Fruit fly (Drosophila melanogaster) whole organism, embryonic: ENCODE results near the gene CG7183.

Source experiments
- C15 ChIP-seq: fragments of 200-800 bp; sonication (Bioruptor generic); IDR thresholded peaks from 3 replicates; pipeline ENCODE4 v1.3.6; 2022; ENCODE audit warnings: missing biosample characterization, missing genetic modification characterization
- CG10209 ChIP-seq: fragments of 200-800 bp; sonication (Bioruptor generic); optimal IDR thresholded peaks from 3 replicates; lab custom pipeline; 2017; ENCODE audit warnings: missing biosample characterization, mild to moderate bottlenecking, missing genetic modification characterization, missing genetic modification reagents
- CG1024 ChIP-seq: fragments of 200-800 bp; sonication (Bioruptor generic); IDR thresholded peaks from 2 replicates; pipeline ENCODE4 v1.3.6; 2022; ENCODE audit warnings: missing biosample characterization, missing genetic modification characterization
- CG10462 ChIP-seq: fragments of 200-800 bp; sonication (Bioruptor generic); optimal IDR thresholded peaks from 2 replicates; lab custom pipeline; 2016; ENCODE audit warnings: missing biosample characterization, missing genetic modification characterization
- CG13287 ChIP-seq: fragments of 200-800 bp; sonication (Bioruptor generic); IDR thresholded peaks from 2 replicates; pipeline ENCODE4 v1.3.6; 2022; ENCODE audit warnings: missing biosample characterization, missing genetic modification characterization; ENCODE audit not compliant: partially characterized antibody
- CG18599 ChIP-seq: fragments of 200-800 bp; sonication (Bioruptor generic); optimal IDR thresholded peaks from 3 replicates; lab custom pipeline; 2017; ENCODE audit warnings: missing biosample characterization, missing genetic modification characterization, mild to moderate bottlenecking, moderate library complexity, missing genetic modification reagents
- CG2116 ChIP-seq: fragments of 200-800 bp; sonication (Bioruptor generic); optimal IDR thresholded peaks from 3 replicates; lab custom pipeline; 2018; ENCODE audit warnings: missing biosample characterization, mild to moderate bottlenecking, missing genetic modification characterization
- CG31441 ChIP-seq: fragments of 200-800 bp; sonication (Bioruptor generic); IDR thresholded peaks from 2 replicates; pipeline ENCODE4 v1.3.6; 2022; ENCODE audit warnings: missing biosample characterization, missing genetic modification characterization
- CG32767 ChIP-seq: fragments of 200-800 bp; sonication (Bioruptor generic); IDR thresholded peaks from 2 replicates; pipeline ENCODE4 v1.3.6; 2022; ENCODE audit warnings: missing biosample characterization, missing genetic modification characterization
- CG34224 ChIP-seq: fragments of 200-800 bp; sonication (Bioruptor generic); IDR thresholded peaks from 3 replicates; pipeline ENCODE4 v1.3.6; 2022; ENCODE audit warnings: missing biosample characterization, missing genetic modification characterization; ENCODE audit not compliant: partially characterized antibody
- CG34376 ChIP-seq: fragments of 200-800 bp; sonication (Bioruptor generic); optimal IDR thresholded peaks from 2 replicates; lab custom pipeline; 2018; ENCODE audit warnings: missing biosample characterization, mild to moderate bottlenecking, missing genetic modification characterization
- CG3847 ChIP-seq: fragments of 200-800 bp; sonication (Bioruptor generic); IDR thresholded peaks from 2 replicates; pipeline ENCODE4 v1.3.6; 2022; ENCODE audit warnings: missing biosample characterization, missing genetic modification characterization
- CG5953 ChIP-seq: fragments of 200-800 bp; sonication (Bioruptor generic); IDR thresholded peaks from 2 replicates; pipeline ENCODE4 v1.3.6; 2022; ENCODE audit warnings: missing biosample characterization, missing genetic modification characterization
- CG6175 ChIP-seq: fragments of 200-800 bp; sonication (Bioruptor generic); IDR thresholded peaks from 3 replicates; pipeline ENCODE4 v1.3.6; 2022; ENCODE audit warnings: missing biosample characterization, missing genetic modification characterization
- CG6791 ChIP-seq: fragments of 200-800 bp; sonication (Bioruptor generic); IDR thresholded peaks from 3 replicates; pipeline ENCODE4 v1.3.6; 2022; ENCODE audit warnings: missing biosample characterization, missing genetic modification characterization; ENCODE audit not compliant: partially characterized antibody
- CG9797 ChIP-seq: fragments of 200-800 bp; sonication (Bioruptor generic); optimal IDR thresholded peaks from 3 replicates; lab custom pipeline; 2018; ENCODE audit warnings: missing biosample characterization, mild to moderate bottlenecking, missing genetic modification characterization
- CG9876 ChIP-seq: fragments of 200-800 bp; sonication (Bioruptor generic); optimal IDR thresholded peaks from 2 replicates; lab custom pipeline; 2016; ENCODE audit warnings: missing biosample characterization, missing genetic modification characterization
- Doc3 ChIP-seq: fragments of 200-800 bp; sonication (Bioruptor generic); IDR thresholded peaks from 3 replicates; pipeline ENCODE4 v1.3.6; 2022; ENCODE audit warnings: missing biosample characterization, missing genetic modification characterization; ENCODE audit not compliant: partially characterized antibody
- E2f1 ChIP-seq: fragments of 200-800 bp; sonication (Bioruptor generic); IDR thresholded peaks from 2 replicates; pipeline ENCODE4 v1.3.6; 2022; ENCODE audit warnings: missing biosample characterization, missing genetic modification characterization
- Fer1 ChIP-seq: fragments of 200-800 bp; sonication (Bioruptor generic); optimal IDR thresholded peaks from 2 replicates; lab custom pipeline; 2017; ENCODE audit warnings: missing biosample characterization, mild to moderate bottlenecking, missing genetic modification characterization
- Mad ChIP-seq: fragments of 200-800 bp; sonication (Bioruptor generic); optimal IDR thresholded peaks from 2 replicates; lab custom pipeline; 2016; ENCODE audit warnings: missing biosample characterization, missing genetic modification characterization
- NFAT ChIP-seq: fragments of 200-800 bp; sonication (Bioruptor generic); IDR thresholded peaks from 2 replicates; pipeline ENCODE4 v1.3.6; 2022; ENCODE audit warnings: missing biosample characterization, missing genetic modification characterization
- Nf-YA ChIP-seq: fragments of 200-800 bp; sonication (Bioruptor generic); IDR thresholded peaks from 2 replicates; pipeline ENCODE4 v1.3.6; 2022; ENCODE audit warnings: missing biosample characterization, missing genetic modification characterization
- Side ChIP-seq: fragments of 200-800 bp; sonication (Bioruptor generic); optimal IDR thresholded peaks from 2 replicates; lab custom pipeline; 2016; ENCODE audit warnings: missing biosample characterization, missing genetic modification characterization
- Sry-β ChIP-seq: fragments of 200-800 bp; sonication (Bioruptor generic); optimal IDR thresholded peaks from 2 replicates; lab custom pipeline; 2018; ENCODE audit warnings: missing biosample characterization, mild to moderate bottlenecking, missing genetic modification characterization, moderate library complexity
- Tbp ChIP-seq: fragments of >200 bp; optimal IDR thresholded peaks from 2 replicates; lab custom pipeline; 2018; ENCODE audit warnings: missing biosample characterization, missing genetic modification characterization
- Trl ChIP-seq, 3 experiments: fragments of >200 bp in 2 of 3; fragments of 200-800 bp in 1 of 3; sonication (Bioruptor generic) in 1 of 3; optimal IDR thresholded peaks; 2 replicates in 1 of 3; 3 replicates in 2 of 3; lab custom pipeline; 2016 to 2017; ENCODE audit warnings: missing biosample characterization in 1 of 3, missing genetic modification characterization in 1 of 3
- ab ChIP-seq: fragments of 200-800 bp; sonication (Bioruptor generic); optimal IDR thresholded peaks from 2 replicates; lab custom pipeline; 2016; ENCODE audit warnings: missing biosample characterization, missing genetic modification characterization
- bowl ChIP-seq: fragments of 200-800 bp; sonication (Bioruptor generic); IDR thresholded peaks from 2 replicates; pipeline ENCODE4 v1.3.6; 2022; ENCODE audit warnings: missing biosample characterization, missing genetic modification characterization
- crol ChIP-seq: fragments of 200-800 bp; sonication (Bioruptor generic); IDR thresholded peaks from 2 replicates; pipeline ENCODE4 v1.3.6; 2022; ENCODE audit warnings: missing biosample characterization, missing genetic modification characterization
- emc ChIP-seq: fragments of 200-800 bp; sonication (Bioruptor generic); optimal IDR thresholded peaks from 2 replicates; lab custom pipeline; 2016; ENCODE audit warnings: missing biosample characterization, missing genetic modification characterization
- exex ChIP-seq: fragments of 200-800 bp; sonication (Bioruptor generic); optimal IDR thresholded peaks from 4 replicates; lab custom pipeline; 2018; ENCODE audit warnings: missing biosample characterization, mild to moderate bottlenecking, missing genetic modification characterization, moderate library complexity
- fd3F ChIP-seq: fragments of 200-800 bp; sonication (Bioruptor generic); optimal IDR thresholded peaks from 2 replicates; lab custom pipeline; 2018; ENCODE audit warnings: missing biosample characterization, mild to moderate bottlenecking, missing genetic modification characterization, moderate library complexity
- gem ChIP-seq: fragments of 200-800 bp; sonication (Bioruptor generic); optimal IDR thresholded peaks from 2 replicates; lab custom pipeline; 2019; ENCODE audit warnings: missing biosample characterization, mild to moderate bottlenecking, missing genetic modification characterization, moderate library complexity
- her ChIP-seq: fragments of 200-800 bp; sonication (Bioruptor generic); optimal IDR thresholded peaks from 2 replicates; lab custom pipeline; 2016; ENCODE audit warnings: missing biosample characterization, missing genetic modification characterization
- lbe ChIP-seq: fragments of 200-800 bp; sonication (Bioruptor generic); optimal IDR thresholded peaks from 2 replicates; lab custom pipeline; 2016; ENCODE audit warnings: missing biosample characterization, mild to moderate bottlenecking, missing genetic modification characterization
- lmd ChIP-seq: fragments of 200-800 bp; sonication (Bioruptor generic); IDR thresholded peaks from 2 replicates; pipeline ENCODE4 v1.3.6; 2022; ENCODE audit warnings: missing biosample characterization, missing genetic modification characterization
- mirr ChIP-seq: fragments of 200-800 bp; sonication (Bioruptor generic); optimal IDR thresholded peaks from 3 replicates; lab custom pipeline; 2018; ENCODE audit warnings: missing biosample characterization, mild to moderate bottlenecking, missing genetic modification characterization
- nau ChIP-seq: fragments of 200-800 bp; sonication (Bioruptor generic); optimal IDR thresholded peaks from 3 replicates; lab custom pipeline; 2017; ENCODE audit warnings: missing biosample characterization, mild to moderate bottlenecking, missing genetic modification characterization, missing genetic modification reagents
- org-1 ChIP-seq: fragments of 200-800 bp; sonication (Bioruptor generic); optimal IDR thresholded peaks from 2 replicates; lab custom pipeline; 2017; ENCODE audit warnings: missing biosample characterization, missing genetic modification characterization
- pzg ChIP-seq: fragments of 200-800 bp; sonication (Bioruptor generic); optimal IDR thresholded peaks from 3 replicates; lab custom pipeline; 2018; ENCODE audit warnings: missing biosample characterization, mild to moderate bottlenecking, missing genetic modification characterization, moderate library complexity
- rib ChIP-seq: fragments of 200-800 bp; sonication (Bioruptor generic); IDR thresholded peaks from 2 replicates; pipeline ENCODE4 v1.3.6; 2022; ENCODE audit warnings: missing biosample characterization, missing genetic modification characterization
- row ChIP-seq: fragments of 200-800 bp; sonication (Bioruptor generic); IDR thresholded peaks from 3 replicates; pipeline ENCODE4 v1.3.6; 2022; ENCODE audit warnings: missing biosample characterization, missing genetic modification characterization
- sisA ChIP-seq: fragments of 200-800 bp; sonication (Bioruptor generic); IDR thresholded peaks from 2 replicates; pipeline ENCODE4 v1.3.6; 2022; ENCODE audit warnings: missing biosample characterization, missing genetic modification characterization
- so ChIP-seq: fragments of 200-800 bp; sonication (Bioruptor generic); IDR thresholded peaks from 3 replicates; pipeline ENCODE4 v1.3.6; 2022; ENCODE audit warnings: missing biosample characterization, missing genetic modification characterization
- ttk ChIP-seq: fragments of 200-800 bp; sonication (Bioruptor generic); IDR thresholded peaks from 2 replicates; pipeline ENCODE4 v2.1.2; 2022; ENCODE audit warnings: missing biosample characterization, missing genetic modification characterization
- wor ChIP-seq: fragments of 200-800 bp; sonication (Bioruptor generic); IDR thresholded peaks from 2 replicates; pipeline ENCODE4 v1.3.6; 2022; ENCODE audit warnings: missing biosample characterization, missing genetic modification characterization
- zf30C ChIP-seq: fragments of 200-800 bp; sonication (Bioruptor generic); optimal IDR thresholded peaks from 3 replicates; lab custom pipeline; 2018; ENCODE audit warnings: missing biosample characterization, mild to moderate bottlenecking, missing genetic modification characterization

CG7183 gene

DNA sequence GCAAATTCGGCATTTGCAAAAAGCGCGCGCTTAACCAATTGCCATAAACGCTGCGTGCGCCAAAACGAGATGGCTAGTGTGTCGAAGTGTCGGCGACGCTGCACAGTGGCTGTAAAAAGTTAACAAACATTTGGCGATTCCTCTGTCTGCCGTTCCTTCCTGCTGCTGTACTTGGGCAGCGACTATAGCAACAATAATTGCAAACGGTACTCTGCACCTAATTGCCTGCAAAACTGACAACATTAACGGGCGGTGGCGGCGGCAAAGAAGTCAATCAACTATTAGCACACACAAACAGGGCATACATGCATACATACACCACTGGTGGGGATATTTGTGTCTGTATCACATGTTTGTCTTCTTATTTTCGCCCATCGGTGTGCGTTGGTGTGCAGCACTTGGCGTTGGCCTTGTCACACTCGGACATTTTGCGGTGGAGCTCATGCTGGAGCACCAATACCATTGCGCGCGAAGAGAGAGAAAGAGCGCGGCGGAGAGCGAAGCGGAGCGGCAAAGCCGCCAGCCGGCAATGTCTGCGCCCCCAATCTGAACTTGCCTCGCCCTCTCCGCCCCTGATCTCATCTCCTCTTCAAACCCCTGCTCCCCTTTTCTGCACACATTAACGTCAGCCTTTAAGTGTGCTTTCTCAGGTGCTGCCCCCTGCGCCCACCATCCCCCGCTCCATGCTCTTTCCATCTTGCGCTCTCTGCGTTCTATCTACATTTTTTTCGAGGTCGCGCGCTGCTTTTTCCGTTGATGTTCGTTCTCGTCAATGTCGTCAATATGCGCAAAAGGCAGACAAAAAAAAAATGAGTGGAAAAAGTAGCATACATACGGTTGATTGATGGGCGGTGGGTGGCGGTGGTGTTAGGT lies 23.9 kb upstream of the CG7183 start (continued):
- TF ChIP-seq fd3F (GFP tag; lab: Kevin White, UChicago), result no peak
- TF ChIP-seq Mad (GFP tag; lab: Kevin White, UChicago), result no peak
- peak; percentile 16 for TF ChIP-seq lbe (GFP tag; lab: Kevin White, UChicago)
- peak; percentile 63 for TF ChIP-seq row (GFP tag; lab: Robert Waterston, UW)
- TF ChIP-seq ab (GFP tag; lab: Kevin White, UChicago), result no peak
- no peak for TF ChIP-seq bowl (GFP tag; lab: Robert Waterston, UW)
- TF ChIP-seq CG6175 (GFP tag; lab: Robert Waterston, UW), result peak; percentile 95
- no peak for TF ChIP-seq CG2116 (GFP tag; lab: Kevin White, UChicago)
- TF ChIP-seq wor, result no peak
- TF ChIP-seq Side (GFP tag; lab: Kevin White, UChicago), result no peak
- TF ChIP-seq CG6791 (GFP tag; lab: Robert Waterston, UW), result no peak
- 0 out of 3 replicates have a peak, but pooled peaks have one; percentile 29 for TF ChIP-seq Doc3 (GFP tag; lab: Robert Waterston, UW)
- TF ChIP-seq CG3847, result peak; percentile 21; the same call in 1 of the 2 replicates
- 0 out of 3 replicates have a peak, but pooled peaks have one; percentile 19 for TF ChIP-seq CG34224 (GFP tag; lab: Robert Waterston, UW)
- TF ChIP-seq zf30C (GFP tag; lab: Kevin White, UChicago), result no peak
- no peak for TF ChIP-seq CG9797
- no peak for TF ChIP-seq Sry-β
- peak; percentile 42; the same call in 1 of the 2 replicates for TF ChIP-seq lmd (GFP tag; lab: Robert Waterston, UW)
- TF ChIP-seq crol (GFP tag; lab: Robert Waterston, UW), result peak; percentile 100
- peak; percentile 36; the same call in 1 of the 2 replicates for TF ChIP-seq E2f1 (GFP tag; lab: Robert Waterston, UW)
- 0 out of 2 replicates have a peak, but pooled peaks have one; percentile 29 for TF ChIP-seq CG13287 (GFP tag; lab: Robert Waterston, UW)
- TF ChIP-seq NFAT (GFP tag; lab: Robert Waterston, UW), result peak; percentile 54; the same call in 1 of the 2 replicates
- peak; percentile 85 for TF ChIP-seq CG32767 (GFP tag; lab: Robert Waterston, UW)
- TF ChIP-seq org-1 (GFP tag; lab: Kevin White, UChicago), result peak; percentile 3
- TF ChIP-seq sisA, result no peak
- TF ChIP-seq CG10209, result peak; percentile 25
- peak; percentile 28 for TF ChIP-seq nau
- TF ChIP-seq CG5953 (GFP tag; lab: Robert Waterston, UW), result 0 out of 2 replicates have a peak, but pooled peaks have one; percentile 5
- TF ChIP-seq Fer1, result peak; percentile 9
- TF ChIP-seq emc, result no peak
- 0 out of 2 replicates have a peak, but pooled peaks have one; percentile 11 for TF ChIP-seq CG31441 (GFP tag; lab: Robert Waterston, UW)
- peak; percentile 91 to 94 for TF ChIP-seq Trl (optimal IDR thresholded peaks at IDR 0.05; lab: Kevin White, UChicago)
- peak; percentile 43 for TF ChIP-seq Trl (GFP tag; optimal IDR thresholded peaks at IDR 0.05; lab: Kevin White, UChicago)
- TF ChIP-seq ttk (GFP tag; lab: Robert Waterston, UW), result peak; percentile 42
- no peak for TF ChIP-seq CG10462 (GFP tag; lab: Kevin White, UChicago)
- TF ChIP-seq so, result 0 out of 3 replicates have a peak, but pooled peaks have one; percentile 21
- TF ChIP-seq CG18599 (GFP tag; lab: Kevin White, UChicago), result peak; percentile 17
- no peak for TF ChIP-seq Tbp (GFP tag; lab: Kevin White, UChicago)
- TF ChIP-seq gem (tag; lab: Kevin White, UChicago), result no peak
- TF ChIP-seq CG1024 (GFP tag; lab: Robert Waterston, UW), result no peak
- peak; percentile 8 for TF ChIP-seq pzg
- no peak for TF ChIP-seq Nf-YA (GFP tag; lab: Robert Waterston, UW)
- no peak for TF ChIP-seq C15 (GFP tag; lab: Robert Waterston, UW)
- TF ChIP-seq CG34376, result peak; percentile 51
- TF ChIP-seq mirr (GFP tag; lab: Kevin White, UChicago), result peak; percentile 39
- peak; percentile 11 for TF ChIP-seq her (GFP tag; lab: Kevin White, UChicago)
- TF ChIP-seq CG9876 (GFP tag; lab: Kevin White, UChicago), result no peak
- peak; percentile 28 for TF ChIP-seq exex (tag; lab: Kevin White, UChicago)
- TF ChIP-seq rib (GFP tag; lab: Robert Waterston, UW), result peak; percentile 89; the same call in 1 of the 2 replicates
